Worm (Caenorhabditis elegans) whole organism, L2 larva: ENCODE results near the gene mrps-18B.

Experiments used
- aly-2 ChIP-seq: fragments of 150-350 bp; optimal IDR thresholded peaks from 2 replicates; lab custom pipeline; 2014; ENCODE audit warnings: missing biosample characterization, missing genetic modification characterization
- dmd-4 ChIP-seq: sonication (generic microtip); optimal IDR thresholded peaks from 2 replicates; lab custom pipeline; 2017; ENCODE audit warnings: missing biosample characterization, missing genetic modification characterization
- elt-1 ChIP-seq: fragments of 150-350 bp; optimal IDR thresholded peaks from 2 replicates; lab custom pipeline; 2014; ENCODE audit warnings: missing biosample characterization, missing genetic modification characterization
- elt-3 ChIP-seq: sonication (generic microtip); optimal IDR thresholded peaks from 2 replicates; lab custom pipeline; 2017; ENCODE audit warnings: missing biosample characterization, missing genetic modification characterization
- fos-1 ChIP-seq: fragments of 150-350 bp; optimal IDR thresholded peaks from 2 replicates; lab custom pipeline; 2014; ENCODE audit warnings: missing biosample characterization, missing genetic modification characterization
- lin-39 ChIP-seq: fragments of 150-350 bp; optimal IDR thresholded peaks from 2 replicates; lab custom pipeline; 2014; ENCODE audit warnings: missing biosample characterization, missing genetic modification reagents, missing genetic modification characterization
- lsy-2 ChIP-seq, 2 experiments: fragments of 150-350 bp in 1 of 2; sonication (generic microtip) in 1 of 2; optimal IDR thresholded peaks; 2 replicates each; lab custom pipeline; 2014 to 2017; ENCODE audit warnings: missing biosample characterization in 2 of 2, missing genetic modification characterization in 2 of 2
- nhr-11 ChIP-seq: fragments of 150-350 bp; optimal IDR thresholded peaks from 2 replicates; lab custom pipeline; 2014; ENCODE audit warnings: missing biosample characterization, missing genetic modification characterization
- nhr-77 ChIP-seq: fragments of 150-350 bp; optimal IDR thresholded peaks from 2 replicates; lab custom pipeline; 2014; ENCODE audit warnings: missing biosample characterization, missing genetic modification characterization
- skn-1 ChIP-seq: sonication (generic microtip); optimal IDR thresholded peaks from 2 replicates; lab custom pipeline; 2017; ENCODE audit warnings: missing biosample characterization, missing genetic modification characterization
- snpc-4 ChIP-seq: fragments of 150-350 bp; optimal IDR thresholded peaks from 2 replicates; lab custom pipeline; 2014; ENCODE audit warnings: missing biosample characterization, missing genetic modification characterization
- unc-39 ChIP-seq: fragments of 150-350 bp; optimal IDR thresholded peaks from 2 replicates; lab custom pipeline; 2014; ENCODE audit warnings: missing biosample characterization, missing genetic modification characterization

ce11 chrII:8496184-8496583 is 29.3 kb upstream of the mrps-18B start:
- TF ChIP-seq nhr-11 (tag; lab: Kevin White, UChicago) (no peak), snpc-4 (no peak), dmd-4 (no peak), lsy-2 (tag; optimal IDR thresholded peaks at IDR 0.05; lab: Kevin White, UChicago) (peak in 1 of 2 experiments; percentile 0), unc-39 (tag; lab: Kevin White, UChicago) (no peak), fos-1 (tag; lab: Kevin White, UChicago) (no peak), elt-3 (tag; lab: Kevin White, UChicago) (no peak), elt-1 (tag; lab: Kevin White, UChicago) (no peak), skn-1 (no peak), aly-2 (tag; lab: Kevin White, UChicago) (no peak), nhr-77 (no peak), lin-39 (tag; lab: Kevin White, UChicago) (no peak)
